Fruit fly (Drosophila melanogaster): ENCODE results near the gene CG1486.

The CG1486 gene

DNA sequence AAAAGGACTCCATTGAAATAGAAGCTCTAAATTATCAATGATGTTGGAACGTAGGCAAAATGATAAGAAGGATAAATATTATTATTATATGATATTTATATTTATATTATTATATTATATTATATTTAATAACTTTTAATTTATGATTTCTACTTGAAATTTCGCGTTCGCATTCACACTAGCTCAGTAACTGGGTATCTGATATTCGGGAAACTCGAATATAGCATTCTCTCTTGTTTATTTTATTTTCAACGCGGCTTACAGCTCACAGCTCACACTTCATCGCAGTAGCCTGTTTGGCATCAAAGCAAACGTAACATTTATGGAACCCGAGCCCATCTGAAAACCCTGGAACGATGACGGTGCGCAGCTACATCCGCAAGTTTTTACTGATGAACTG, 38.8 kb upstream of the CG1486 start, which contains the start of gene CG1494:
Gene CG1494, plus strand, starts transcription at position 301 of the 400 bp plus-strand sequence.
- no peak for TF ChIP-seq CG14711 (tag; optimal IDR thresholded peaks at IDR 0.05)
- no peak for TF ChIP-seq bab1 (GFP tag; optimal IDR thresholded peaks at IDR 0.05)
- no peak for TF ChIP-seq Hr96 (GFP tag; optimal IDR thresholded peaks at IDR 0.05)
- no peak for TF ChIP-seq toe (GFP tag; optimal IDR thresholded peaks at IDR 0.05)
- no peak for TF ChIP-seq CG7045 (GFP tag; optimal IDR thresholded peaks at IDR 0.05)
- no peak for TF ChIP-seq CG11617 (GFP tag; optimal IDR thresholded peaks at IDR 0.05)
- no peak for TF ChIP-seq kay (GFP tag; ENCODE audit: borderline replicate concordance)
- TF ChIP-seq CG7101 (tag; optimal IDR thresholded peaks at IDR 0.05) = no peak
- TF ChIP-seq cic (GFP tag; optimal IDR thresholded peaks at IDR 0.05) = no peak
- no peak for TF ChIP-seq CG12768 (GFP tag; optimal IDR thresholded peaks at IDR 0.05)
- TF ChIP-seq tj (GFP tag; optimal IDR thresholded peaks at IDR 0.05) = no peak
- no peak for TF ChIP-seq CG33017 (tag; optimal IDR thresholded peaks at IDR 0.05)
- no peak for TF ChIP-seq cnc (optimal IDR thresholded peaks at IDR 0.05)
- no peak for TF ChIP-seq Crg-1 (GFP tag; optimal IDR thresholded peaks at IDR 0.05)
- no peak for TF ChIP-seq CG1620 (GFP tag; optimal IDR thresholded peaks at IDR 0.05)

DNA sequence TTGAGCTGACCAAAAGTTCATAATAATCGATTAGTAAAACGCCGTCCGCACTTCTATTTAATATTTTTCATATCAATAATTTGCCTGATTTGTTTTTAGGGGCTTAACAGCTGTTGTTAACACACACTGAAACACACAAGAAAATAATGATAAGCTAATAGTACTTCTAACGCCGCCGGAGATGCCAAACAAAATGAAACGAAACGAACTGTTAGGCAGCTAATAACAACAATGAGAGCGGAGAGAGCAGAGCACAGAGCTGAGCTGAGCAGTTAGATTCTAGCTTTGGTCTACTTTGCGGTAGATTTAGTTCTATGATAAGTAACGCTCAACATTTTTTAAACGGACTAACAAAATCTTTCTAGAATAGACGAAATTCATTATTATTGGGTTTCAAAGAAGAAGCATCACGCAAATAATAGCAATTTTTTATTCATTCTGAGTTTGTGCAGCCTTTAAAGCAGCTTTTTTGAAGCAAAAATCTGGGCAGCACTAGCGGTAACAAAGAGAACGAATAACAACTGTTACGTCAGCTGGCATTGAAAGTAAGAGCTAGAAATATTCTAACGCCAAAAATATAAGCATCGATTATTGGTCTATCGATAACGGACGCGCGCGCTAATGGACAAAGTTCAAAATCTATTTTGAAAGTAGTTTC, 17.2 kb upstream of the CG1486 start, which contains the start of gene Abca3:
Gene Abca3, minus strand, starts transcription at position 181 of the 658 bp plus-strand sequence.
- TF ChIP-seq kay (GFP tag; ENCODE audit: borderline replicate concordance) (peak; percentile 78), Clk (GFP tag; optimal IDR thresholded peaks at IDR 0.05) (no peak), cic (GFP tag; optimal IDR thresholded peaks at IDR 0.05) (no peak), Mnt (GFP tag; optimal IDR thresholded peaks at IDR 0.05) (peak; percentile 44), CG7045 (GFP tag; optimal IDR thresholded peaks at IDR 0.05) (peak; percentile 33), Hr96 (GFP tag; optimal IDR thresholded peaks at IDR 0.05) (peak; percentile 70), CG14711 (tag; optimal IDR thresholded peaks at IDR 0.05) (peak; percentile 70), CG11617 (GFP tag; optimal IDR thresholded peaks at IDR 0.05) (peak; percentile 66), CG33017 (tag; optimal IDR thresholded peaks at IDR 0.05) (peak; percentile 54), CG7101 (tag; optimal IDR thresholded peaks at IDR 0.05) (peak; percentile 79), CG12768 (GFP tag; optimal IDR thresholded peaks at IDR 0.05) (peak; percentile 45), cnc (optimal IDR thresholded peaks at IDR 0.05) (no peak), tj (GFP tag; optimal IDR thresholded peaks at IDR 0.05) (peak; percentile 33), toe (GFP tag; optimal IDR thresholded peaks at IDR 0.05) (peak; percentile 63), Crg-1 (GFP tag; optimal IDR thresholded peaks at IDR 0.05) (peak; percentile 59), bab1 (GFP tag; optimal IDR thresholded peaks at IDR 0.05) (peak; percentile 59), CG5204 (GFP tag; optimal IDR thresholded peaks at IDR 0.05) (peak; percentile 60), CG1620 (GFP tag; optimal IDR thresholded peaks at IDR 0.05) (peak; percentile 66), ovo (GFP tag; optimal IDR thresholded peaks at IDR 0.05) (peak; percentile 51), pad (GFP tag; optimal IDR thresholded peaks at IDR 0.05) (peak; percentile 63)

DNA sequence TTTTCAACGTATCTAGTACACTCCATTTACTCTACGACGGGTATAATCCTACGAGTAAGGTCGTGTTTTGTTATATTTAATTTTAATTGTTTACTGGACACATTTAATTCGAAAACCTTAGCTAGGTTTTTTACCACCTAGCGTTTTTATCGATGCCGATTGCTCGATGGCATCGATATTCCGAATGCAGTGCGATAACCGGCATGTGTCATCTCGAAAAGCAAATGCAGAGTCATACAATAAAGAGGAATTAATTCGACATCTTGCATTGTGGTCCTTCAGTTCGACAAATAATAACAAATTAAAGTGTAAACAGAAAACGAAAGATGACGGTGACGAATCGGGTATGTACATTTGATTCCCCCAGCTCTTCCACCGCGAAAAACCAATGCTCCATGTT, 8.0 kb upstream of the CG1486 start, which contains the start of gene Rpt6:
Gene Rpt6, plus strand, starts transcription at position 201 of the 400 bp plus-strand sequence.
- TF ChIP-seq CG33017 (tag; optimal IDR thresholded peaks at IDR 0.05) = no peak
- no peak for TF ChIP-seq CG5204 (GFP tag; optimal IDR thresholded peaks at IDR 0.05)
- TF ChIP-seq pad (GFP tag; optimal IDR thresholded peaks at IDR 0.05) = no peak
- peak; percentile 42 for TF ChIP-seq bab1 (GFP tag; optimal IDR thresholded peaks at IDR 0.05)
- TF ChIP-seq CG1620 (GFP tag; optimal IDR thresholded peaks at IDR 0.05) = peak; percentile 6
- peak; percentile 50 to 83 for TF ChIP-seq cnc (optimal IDR thresholded peaks at IDR 0.05)
- TF ChIP-seq Crg-1 (GFP tag; optimal IDR thresholded peaks at IDR 0.05) = no peak
- peak; percentile 53 for TF ChIP-seq tj (GFP tag; optimal IDR thresholded peaks at IDR 0.05)
- no peak for TF ChIP-seq CG7045 (GFP tag; optimal IDR thresholded peaks at IDR 0.05)
- peak; percentile 22 for TF ChIP-seq Mnt (GFP tag; optimal IDR thresholded peaks at IDR 0.05)

DNA sequence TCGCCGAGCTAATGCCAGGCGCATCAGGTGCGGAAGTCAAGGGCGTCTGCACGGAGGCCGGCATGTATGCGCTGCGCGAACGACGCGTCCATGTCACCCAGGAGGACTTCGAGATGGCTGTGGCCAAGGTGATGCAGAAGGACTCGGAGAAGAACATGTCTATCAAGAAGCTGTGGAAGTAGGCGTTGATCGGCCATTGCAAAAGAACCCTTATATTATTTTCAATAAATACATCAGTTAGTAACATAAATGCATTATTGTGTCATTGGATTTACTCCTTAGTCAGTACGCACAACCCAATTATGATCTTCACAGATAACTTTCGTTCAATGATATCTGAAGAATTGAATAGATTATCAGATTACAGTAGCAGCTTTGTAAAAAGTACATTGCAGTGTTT, 6.4 kb upstream of the CG1486 start, which contains the start of gene CG1801:
Gene CG1801, minus strand, starts transcription at position 101 of the 400 bp plus-strand sequence.
- TF ChIP-seq Clk (GFP tag; optimal IDR thresholded peaks at IDR 0.05) (no peak), bab1 (GFP tag; optimal IDR thresholded peaks at IDR 0.05) (no peak), CG7045 (GFP tag; optimal IDR thresholded peaks at IDR 0.05) (no peak), ovo (GFP tag; optimal IDR thresholded peaks at IDR 0.05) (no peak), toe (GFP tag; optimal IDR thresholded peaks at IDR 0.05) (no peak), CG12768 (GFP tag; optimal IDR thresholded peaks at IDR 0.05) (no peak)

DNA sequence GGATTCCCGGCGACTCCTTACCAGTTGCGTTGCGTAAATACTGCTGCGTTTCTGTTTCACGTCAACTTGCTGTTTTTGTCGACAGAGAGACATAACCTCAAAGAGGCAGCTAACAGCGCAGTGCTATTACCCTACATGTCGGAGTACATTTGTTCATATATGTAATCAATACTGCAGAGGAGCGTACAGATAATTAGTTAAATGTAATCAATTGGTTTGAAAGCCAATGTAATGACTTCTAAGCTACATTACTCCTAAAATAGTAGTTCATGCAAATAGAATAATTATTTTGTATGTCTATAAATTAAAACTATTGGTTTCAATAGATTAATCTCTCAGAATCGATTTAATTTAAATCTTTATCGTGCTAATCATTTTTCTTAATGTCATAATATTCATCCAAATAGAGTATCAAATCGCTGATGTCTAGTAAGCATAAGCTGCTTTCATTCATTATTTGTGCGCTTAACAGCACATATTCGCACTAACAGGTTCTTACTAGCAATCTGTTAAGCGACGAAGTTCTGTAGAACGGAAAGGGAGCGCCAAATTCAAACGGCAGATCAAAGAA, 4.6 kb upstream of the CG1486 start, which contains the start of the genes SLIRP1 and anox:
Gene SLIRP1, minus strand, starts transcription at position 95 of the 571 bp plus-strand sequence.
Gene anox, minus strand, starts transcription at position 95 of the 571 bp plus-strand sequence.
- peak; percentile 56 for TF ChIP-seq Mnt (GFP tag; optimal IDR thresholded peaks at IDR 0.05)
- peak; percentile 84 for TF ChIP-seq Crg-1 (GFP tag; optimal IDR thresholded peaks at IDR 0.05)
- peak; percentile 65 for TF ChIP-seq CG7045 (GFP tag; optimal IDR thresholded peaks at IDR 0.05)
- peak; percentile 76 for TF ChIP-seq cic (GFP tag; optimal IDR thresholded peaks at IDR 0.05)
- peak; percentile 77 for TF ChIP-seq CG5204 (GFP tag; optimal IDR thresholded peaks at IDR 0.05)
- peak; percentile 67 for TF ChIP-seq CG33017 (tag; optimal IDR thresholded peaks at IDR 0.05)
- TF ChIP-seq ovo (GFP tag; optimal IDR thresholded peaks at IDR 0.05) = peak; percentile 55
- TF ChIP-seq CG14711 (tag; optimal IDR thresholded peaks at IDR 0.05) = peak; percentile 82
- TF ChIP-seq cnc (optimal IDR thresholded peaks at IDR 0.05) = no peak
- peak; percentile 75 for TF ChIP-seq pad (GFP tag; optimal IDR thresholded peaks at IDR 0.05)
- peak; percentile 80 for TF ChIP-seq CG11617 (GFP tag; optimal IDR thresholded peaks at IDR 0.05)
- peak; percentile 67 for TF ChIP-seq toe (GFP tag; optimal IDR thresholded peaks at IDR 0.05)
- TF ChIP-seq Hr96 (GFP tag; optimal IDR thresholded peaks at IDR 0.05) = no peak
- peak; percentile 81 for TF ChIP-seq bab1 (GFP tag; optimal IDR thresholded peaks at IDR 0.05)
- peak; percentile 85 for TF ChIP-seq tj (GFP tag; optimal IDR thresholded peaks at IDR 0.05)
- peak; percentile 89 for TF ChIP-seq CG7101 (tag; optimal IDR thresholded peaks at IDR 0.05)
- peak; percentile 76 for TF ChIP-seq CG12768 (GFP tag; optimal IDR thresholded peaks at IDR 0.05)
- no peak for TF ChIP-seq kay (GFP tag; ENCODE audit: borderline replicate concordance)
- TF ChIP-seq Clk (GFP tag; optimal IDR thresholded peaks at IDR 0.05) = peak; percentile 16
- peak; percentile 83 for TF ChIP-seq CG1620 (GFP tag; optimal IDR thresholded peaks at IDR 0.05)

All from whole organism, adult.